Worm (Caenorhabditis elegans) whole organism, L3 larva: ENCODE data around the gene R02F11.9.

ENCODE experiments used
- ZK546.5 ChIP-seq: sonication (generic microtip); optimal IDR thresholded peaks from 2 replicates; lab custom pipeline; 2017; ENCODE audit warnings: missing biosample characterization, missing genetic modification characterization
- ama-1 ChIP-seq: fragments of 150-350 bp; optimal IDR thresholded peaks from 2 replicates; lab custom pipeline; 2018
- ceh-82 ChIP-seq: fragments of 150-350 bp; optimal IDR thresholded peaks from 2 replicates; lab custom pipeline; 2014; ENCODE audit warnings: missing biosample characterization, missing genetic modification characterization
- egl-27 ChIP-seq: sonication (generic microtip); optimal IDR thresholded peaks from 4 replicates; lab custom pipeline; 2017; ENCODE audit warnings: missing biosample characterization, missing genetic modification reagents, missing genetic modification characterization
- elt-3 ChIP-seq, 3 experiments: fragments of 150-350 bp in 1 of 3; sonication (generic microtip) in 2 of 3; optimal IDR thresholded peaks; 2 replicates in 2 of 3; 4 replicates in 1 of 3; lab custom pipeline; 2014 to 2017; ENCODE audit warnings: missing biosample characterization in 3 of 3, missing genetic modification characterization in 3 of 3
- fos-1 ChIP-seq: fragments of 150-350 bp; optimal IDR thresholded peaks from 2 replicates; lab custom pipeline; 2014; ENCODE audit warnings: missing biosample characterization, missing genetic modification characterization
- jun-1 ChIP-seq: fragments of 150-350 bp; optimal IDR thresholded peaks from 2 replicates; lab custom pipeline; 2014; ENCODE audit warnings: missing biosample characterization, missing genetic modification reagents, missing genetic modification characterization
- lsy-12 ChIP-seq: sonication (generic microtip); optimal IDR thresholded peaks from 2 replicates; lab custom pipeline; 2016; ENCODE audit warnings: mild to moderate bottlenecking, missing genetic modification characterization, missing compliant biosample characterization
- nfya-1 ChIP-seq: sonication (generic microtip); optimal IDR thresholded peaks from 2 replicates; lab custom pipeline; 2017; ENCODE audit warnings: missing genetic modification characterization, mild to moderate bottlenecking, missing compliant biosample characterization, antibody characterized with exemption, moderate library complexity; ENCODE audit not compliant: insufficient read depth
- nhr-237 ChIP-seq: fragments of 150-350 bp; optimal IDR thresholded peaks from 2 replicates; lab custom pipeline; 2014; ENCODE audit warnings: missing biosample characterization, missing genetic modification characterization
- nhr-43 ChIP-seq: sonication (generic microtip); optimal IDR thresholded peaks from 2 replicates; lab custom pipeline; 2016; ENCODE audit warnings: mild to moderate bottlenecking, missing genetic modification characterization, missing compliant biosample characterization; ENCODE audit not compliant: poor library complexity, severe bottlenecking
- nhr-76 ChIP-seq: fragments of 150-350 bp; sonication (generic microtip); optimal IDR thresholded peaks from 5 replicates; lab custom pipeline; 2014; ENCODE audit warnings: missing biosample characterization, missing genetic modification characterization
- skn-1 ChIP-seq: fragments of 150-350 bp; optimal IDR thresholded peaks from 2 replicates; lab custom pipeline; 2014; ENCODE audit warnings: missing biosample characterization, missing genetic modification characterization
- snpc-4 ChIP-seq: fragments of 150-350 bp; optimal IDR thresholded peaks from 2 replicates; lab custom pipeline; 2014; ENCODE audit warnings: missing biosample characterization, missing genetic modification characterization

DNA sequence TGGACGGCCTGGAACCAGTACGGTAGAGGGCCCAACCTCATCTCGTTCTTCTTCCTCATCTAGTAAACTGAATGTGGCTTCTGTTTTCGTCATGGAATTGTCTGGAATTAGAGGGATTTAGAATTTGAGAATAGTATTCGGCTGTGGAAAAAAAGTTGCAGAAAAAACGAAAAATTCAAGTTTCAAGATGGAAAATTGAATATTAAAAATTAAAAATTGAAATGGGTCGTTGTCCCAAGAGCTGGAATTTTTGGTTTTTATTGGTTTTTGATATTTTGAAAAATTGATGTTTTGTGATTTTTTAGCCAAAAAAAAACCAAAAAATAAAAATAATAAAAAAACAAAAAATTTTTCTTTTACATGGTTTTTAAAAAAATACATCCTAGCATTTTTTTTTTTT, 18.6 kb downstream of the R02F11.9 start, which contains the start of gene R02F11.3:
- TF ChIP-seq ama-1 (lab: Kevin White, UChicago), result no peak
- TF ChIP-seq nfya-1 (tag; lab: Kevin White, UChicago), result no peak
- no peak for TF ChIP-seq egl-27 (tag; lab: Kevin White, UChicago)
- no peak for TF ChIP-seq nhr-76 (tag; lab: Kevin White, UChicago)
- no peak for TF ChIP-seq lsy-12 (tag; lab: Kevin White, UChicago)
- TF ChIP-seq fos-1 (tag; lab: Kevin White, UChicago), result no peak
- TF ChIP-seq nhr-43, result no peak
- no peak for TF ChIP-seq jun-1 (tag; lab: Kevin White, UChicago)
- no peak for TF ChIP-seq skn-1 (tag; lab: Kevin White, UChicago)
- TF ChIP-seq elt-3 (tag; optimal IDR thresholded peaks at IDR 0.05; lab: Kevin White, UChicago), result no peak
- no peak for TF ChIP-seq nhr-237 (tag; lab: Kevin White, UChicago)
- no peak for TF ChIP-seq snpc-4 (tag; lab: Kevin White, UChicago)
- TF ChIP-seq ceh-82 (tag; lab: Kevin White, UChicago), result no peak
- TF ChIP-seq ZK546.5, result no peak
